Worm (Caenorhabditis elegans) whole organism, L4/young adult: ENCODE data around the gene ZK1240.6.

ENCODE experiments used
- W03F9.2 ChIP-seq: fragments of 150-350 bp; optimal IDR thresholded peaks from 2 replicates; lab custom pipeline; 2014; ENCODE audit warnings: missing biosample characterization, missing genetic modification characterization
- dao-5 ChIP-seq: sonication (generic microtip); optimal IDR thresholded peaks from 2 replicates; lab custom pipeline; 2016; ENCODE audit warnings: missing genotype, missing genetic modification characterization, moderate library complexity, missing compliant biosample characterization
- him-1 ChIP-seq: sonication (generic microtip); optimal IDR thresholded peaks from 2 replicates; lab custom pipeline; 2016; ENCODE audit warnings: missing genotype, missing genetic modification reagents, missing genetic modification characterization, missing compliant biosample characterization

ce11 chrII:2306741-2307140, 16.0 kb downstream of the ZK1240.6 start, which contains the start of gene B0281.3:
- no peak for TF ChIP-seq him-1
- no peak for TF ChIP-seq W03F9.2 (tag; lab: Kevin White, UChicago)
- no peak for TF ChIP-seq dao-5 (tag; lab: Kevin White, UChicago)
